Fruit fly (Drosophila melanogaster): Measurements from ENCODE around the gene ATP6AP2.
A peak's percentile ranks its signal among the peaks of the same experiment; 100 is the strongest.

DNA sequence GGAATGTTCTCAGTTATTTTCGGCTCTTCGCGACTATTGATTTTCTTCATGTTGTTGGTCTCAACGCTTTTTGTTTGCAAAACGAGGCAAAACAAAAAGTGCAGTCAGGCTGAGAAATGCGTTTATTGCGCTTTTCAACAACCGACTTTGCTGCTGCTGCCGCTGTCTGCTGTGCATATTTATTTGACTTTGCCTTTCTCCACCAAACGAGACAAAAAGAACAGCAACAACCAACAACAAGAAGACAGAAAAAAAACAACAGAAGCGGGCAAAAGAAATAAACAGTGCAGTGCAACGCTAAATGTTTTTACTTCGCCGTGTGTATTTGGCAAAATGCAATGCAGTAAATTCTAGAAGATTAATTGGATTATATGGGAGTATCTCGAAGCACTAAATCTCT lies 38.1 kb upstream of the ATP6AP2 start:
- TF ChIP-seq ss (GFP tag; optimal IDR thresholded peaks at IDR 0.05) (no peak), CG6276 (GFP tag; optimal IDR thresholded peaks at IDR 0.05) (peak; percentile 70), Sox102F (GFP tag; optimal IDR thresholded peaks at IDR 0.05) (no peak), CG16779 (tag; optimal IDR thresholded peaks at IDR 0.05) (no peak), salr (GFP tag; optimal IDR thresholded peaks at IDR 0.05) (no peak), Hr38 (GFP tag; optimal IDR thresholded peaks at IDR 0.05) (no peak), Smox (GFP tag; optimal IDR thresholded peaks at IDR 0.05) (no peak), Eip93F (GFP tag; optimal IDR thresholded peaks at IDR 0.05) (no peak), Gug (GFP tag; IDR thresholded peaks at IDR 0.05) (no peak), CG6808 (GFP tag; optimal IDR thresholded peaks at IDR 0.05) (peak; percentile 0), CG10631 (GFP tag; optimal IDR thresholded peaks at IDR 0.05) (no peak), acj6 (GFP tag; optimal IDR thresholded peaks at IDR 0.05) (no peak)

Data from whole organism, prepupa.